Worm (Caenorhabditis elegans) whole organism, early embryonic: Measurements from ENCODE around the gene dohh-1.

Source experiments
- B0310.2 ChIP-seq: sonication (generic microtip); optimal IDR thresholded peaks from 2 replicates; lab custom pipeline; 2016; ENCODE audit warnings: mild to moderate bottlenecking, missing genetic modification characterization, missing compliant biosample characterization
- ceh-36 ChIP-seq: sonication (generic microtip); optimal IDR thresholded peaks from 2 replicates; lab custom pipeline; 2016; ENCODE audit warnings: missing genetic modification characterization, inconsistent platforms, missing compliant biosample characterization
- hmg-4 ChIP-seq: fragments of 200-800 bp; sonication (Bioruptor generic); optimal IDR thresholded peaks from 2 replicates; lab custom pipeline; 2018; ENCODE audit warnings: mild to moderate bottlenecking, missing genetic modification characterization, missing compliant biosample characterization
- hnd-1 ChIP-seq: sonication (generic microtip); optimal IDR thresholded peaks from 2 replicates; lab custom pipeline; 2016; ENCODE audit warnings: missing genetic modification characterization, missing compliant biosample characterization
- pes-1 ChIP-seq: fragments of 200-800 bp; sonication (Bioruptor generic); IDR thresholded peaks from 2 replicates; pipeline ENCODE4 v1.3.6; 2022; ENCODE audit warnings: missing genetic modification reagents, missing genetic modification characterization, missing compliant biosample characterization
- sea-1 ChIP-seq: fragments of 200-800 bp; sonication (Bioruptor generic); conservative IDR thresholded peaks from 2 replicates; pipeline ENCODE4 v1.3.6; 2022; ENCODE audit warnings: missing genetic modification characterization, missing compliant biosample characterization
- tbx-37 ChIP-seq: fragments of 200-800 bp; sonication (Bioruptor generic); conservative IDR thresholded peaks from 2 replicates; pipeline ENCODE4 v1.3.6; 2022; ENCODE audit warnings: missing genetic modification reagents, missing genetic modification characterization, missing compliant biosample characterization
- tra-4 ChIP-seq: sonication (generic microtip); optimal IDR thresholded peaks from 2 replicates; lab custom pipeline; 2017; ENCODE audit warnings: missing genetic modification characterization, missing compliant biosample characterization

ce11 chrII:10618157-10618556, 38.4 kb downstream of the dohh-1 start, which contains the start of gene C14A4.13:
- TF ChIP-seq hnd-1 (tag; lab: Kevin White, UChicago) (no peak), tra-4 (no peak), sea-1 (no peak), tbx-37 (GFP tag; lab: Robert Waterston, UW) (no peak), ceh-36 (no peak), hmg-4 (GFP tag; lab: Kevin White, UChicago) (no peak), pes-1 (GFP tag; lab: Robert Waterston, UW) (no peak), B0310.2 (no peak)
